Worm (Caenorhabditis elegans): ENCODE data around the gene C46E10.1.

- no peak for TF ChIP-seq lin-32 (GFP tag; optimal IDR thresholded peaks at IDR 0.05)
- no peak for TF ChIP-seq pha-4 (tag; optimal IDR thresholded peaks at IDR 0.05)
- no peak for TF ChIP-seq nhr-12 (tag; optimal IDR thresholded peaks at IDR 0.05)
- TF ChIP-seq ces-1 (GFP tag; optimal IDR thresholded peaks at IDR 0.05) = no peak
- TF ChIP-seq snpc-4 (tag; optimal IDR thresholded peaks at IDR 0.05) = no peak
Measured at ce11 chrII:3721016-3721415, 3.0 kb upstream of the C46E10.1 start, which contains the start of gene C46E10.3.
